Worm (Caenorhabditis elegans) whole organism, L1 larva: ENCODE measurements around the gene cup-5.

Source experiments
- C16A3.4 ChIP-seq: fragments of 150-350 bp; optimal IDR thresholded peaks from 2 replicates; lab custom pipeline; 2014; ENCODE audit warnings: missing biosample characterization, missing genetic modification characterization
- C34B4.2 ChIP-seq: sonication (generic microtip); optimal IDR thresholded peaks from 2 replicates; lab custom pipeline; 2017; ENCODE audit warnings: mild to moderate bottlenecking, missing genetic modification characterization, missing compliant biosample characterization
- aha-1 ChIP-seq: fragments of 150-350 bp; optimal IDR thresholded peaks from 2 replicates; lab custom pipeline; 2014; ENCODE audit warnings: missing biosample characterization, missing genetic modification characterization
- blmp-1 ChIP-seq: fragments of 150-350 bp; optimal IDR thresholded peaks from 2 replicates; lab custom pipeline; 2014; ENCODE audit warnings: missing biosample characterization, missing genetic modification characterization
- ceh-63 ChIP-seq: fragments of 200-800 bp; sonication (Bioruptor generic); optimal IDR thresholded peaks from 2 replicates; lab custom pipeline; 2018; ENCODE audit warnings: mild to moderate bottlenecking, missing genetic modification characterization, missing compliant biosample characterization
- ceh-8 ChIP-seq: fragments of 200-800 bp; sonication (Bioruptor generic); optimal IDR thresholded peaks from 2 replicates; lab custom pipeline; 2018; ENCODE audit warnings: mild to moderate bottlenecking, missing genetic modification characterization, moderate library complexity, missing compliant biosample characterization
- ceh-82 ChIP-seq, 3 experiments: fragments of 150-350 bp in 1 of 3; sonication (generic microtip) in 2 of 3; optimal IDR thresholded peaks; 2 replicates each; lab custom pipeline; 2014 to 2017; ENCODE audit warnings: missing biosample characterization in 3 of 3, missing genetic modification characterization in 3 of 3
- ceh-90 ChIP-seq: sonication (generic microtip); optimal IDR thresholded peaks from 2 replicates; lab custom pipeline; 2016; ENCODE audit warnings: missing genetic modification characterization, missing compliant biosample characterization
- dsc-1 ChIP-seq: sonication (generic microtip); optimal IDR thresholded peaks from 2 replicates; lab custom pipeline; 2016; ENCODE audit warnings: mild to moderate bottlenecking, missing genetic modification characterization, missing compliant biosample characterization
- efl-3 ChIP-seq: fragments of 200-800 bp; sonication (Bioruptor generic); optimal IDR thresholded peaks from 2 replicates; lab custom pipeline; 2018; ENCODE audit warnings: mild to moderate bottlenecking, missing genetic modification characterization, missing compliant biosample characterization
- egl-13 ChIP-seq: sonication (generic microtip); optimal IDR thresholded peaks from 2 replicates; lab custom pipeline; 2016; ENCODE audit warnings: missing genotype, missing genetic modification reagents, missing genetic modification characterization, missing compliant biosample characterization
- egl-27 ChIP-seq, 2 experiments: fragments of 150-350 bp in 1 of 2; sonication (generic microtip); optimal IDR thresholded peaks; 3 replicates each; lab custom pipeline; 2017 to 2018; ENCODE audit warnings: missing biosample characterization in 2 of 2, missing genetic modification characterization in 2 of 2, missing genetic modification reagents in 2 of 2
- elt-2 ChIP-seq: sonication (generic microtip); optimal IDR thresholded peaks from 2 replicates; lab custom pipeline; 2016; ENCODE audit warnings: missing genetic modification characterization, mild to moderate bottlenecking, inconsistent platforms, missing compliant biosample characterization, missing genetic modification reagents
- elt-3 ChIP-seq, 6 experiments: fragments of 150-350 bp in 1 of 6; sonication (generic microtip); optimal IDR thresholded peaks; 2 replicates each; lab custom pipeline; 2017 to 2018; ENCODE audit warnings: missing biosample characterization in 6 of 6, missing genetic modification characterization in 6 of 6, inconsistent platforms in 1 of 6
- fkh-4 ChIP-seq: sonication (generic microtip); optimal IDR thresholded peaks from 2 replicates; lab custom pipeline; 2016; ENCODE audit warnings: missing compliant biosample characterization, missing genetic modification characterization, borderline replicate concordance
- fkh-8 ChIP-seq: sonication (generic microtip); optimal IDR thresholded peaks from 2 replicates; lab custom pipeline; 2016; ENCODE audit warnings: mild to moderate bottlenecking, missing genetic modification characterization, missing compliant biosample characterization
- fos-1 ChIP-seq: fragments of 150-350 bp; optimal IDR thresholded peaks from 2 replicates; lab custom pipeline; 2014; ENCODE audit warnings: missing biosample characterization, missing genetic modification characterization
- hlh-4 ChIP-seq: sonication (generic microtip); optimal IDR thresholded peaks from 2 replicates; lab custom pipeline; 2016; ENCODE audit warnings: mild to moderate bottlenecking, missing genetic modification characterization, missing compliant biosample characterization
- hpl-2 ChIP-seq: fragments of 150-350 bp; optimal IDR thresholded peaks from 2 replicates; lab custom pipeline; 2014; ENCODE audit warnings: missing biosample characterization, missing genetic modification reagents, missing genetic modification characterization
- irx-1 ChIP-seq: sonication (generic microtip); optimal IDR thresholded peaks from 2 replicates; lab custom pipeline; 2016; ENCODE audit warnings: missing genetic modification characterization, missing compliant biosample characterization
- isw-1 ChIP-seq: fragments of 200-800 bp; sonication (Bioruptor generic); IDR thresholded peaks from 2 replicates; pipeline ENCODE4 v1.3.6; 2022; ENCODE audit warnings: missing genetic modification characterization, missing compliant biosample characterization
- jun-1 ChIP-seq: fragments of 150-350 bp; optimal IDR thresholded peaks from 2 replicates; lab custom pipeline; 2014; ENCODE audit warnings: missing biosample characterization, missing genetic modification reagents, missing genetic modification characterization
- lin-14 ChIP-seq: fragments of 200-800 bp; sonication (Bioruptor generic); optimal IDR thresholded peaks from 2 replicates; lab custom pipeline; 2018; ENCODE audit warnings: mild to moderate bottlenecking, missing genetic modification characterization, moderate library complexity, missing compliant biosample characterization
- lin-15B ChIP-seq: fragments of 150-350 bp; sonication (generic microtip); optimal IDR thresholded peaks from 3 replicates; lab custom pipeline; 2014; ENCODE audit warnings: missing biosample characterization, missing genetic modification characterization
- lin-35 ChIP-seq, 2 experiments: fragments of 150-350 bp; optimal IDR thresholded peaks; 2 replicates each; lab custom pipeline; 2014; ENCODE audit warnings: missing biosample characterization in 2 of 2, missing genetic modification characterization in 2 of 2, missing genetic modification reagents in 2 of 2
- lsy-2 ChIP-seq, 2 experiments: fragments of 150-350 bp; optimal IDR thresholded peaks; 2 replicates each; lab custom pipeline; 2014; ENCODE audit warnings: missing biosample characterization in 2 of 2, missing genetic modification characterization in 2 of 2
- mab-9 ChIP-seq: fragments of 200-800 bp; sonication (Bioruptor generic); IDR thresholded peaks from 2 replicates; pipeline ENCODE4 v1.3.6; 2022; ENCODE audit warnings: missing genetic modification reagents, missing genetic modification characterization, missing compliant biosample characterization
- mdl-1 ChIP-seq, 2 experiments: fragments of 150-350 bp; optimal IDR thresholded peaks; 2 replicates each; lab custom pipeline; 2014 to 2017; ENCODE audit warnings: missing biosample characterization in 2 of 2, missing genetic modification characterization in 2 of 2, inconsistent platforms in 1 of 2
- mef-2 ChIP-seq: fragments of 150-350 bp; optimal IDR thresholded peaks from 2 replicates; lab custom pipeline; 2014; ENCODE audit warnings: missing biosample characterization, missing genetic modification characterization
- mep-1 ChIP-seq: fragments of 150-350 bp; optimal IDR thresholded peaks from 2 replicates; lab custom pipeline; 2014; ENCODE audit warnings: missing biosample characterization, missing genetic modification characterization
- nhr-20 ChIP-seq: sonication (generic microtip); optimal IDR thresholded peaks from 2 replicates; lab custom pipeline; 2016; ENCODE audit warnings: mild to moderate bottlenecking, missing genetic modification characterization, missing compliant biosample characterization
- nhr-237 ChIP-seq: fragments of 150-350 bp; optimal IDR thresholded peaks from 2 replicates; lab custom pipeline; 2014; ENCODE audit warnings: missing biosample characterization, missing genetic modification characterization
- nhr-77 ChIP-seq: fragments of 150-350 bp; optimal IDR thresholded peaks from 2 replicates; lab custom pipeline; 2014; ENCODE audit warnings: missing biosample characterization, missing genetic modification characterization
- nhr-84 ChIP-seq: sonication (generic microtip); optimal IDR thresholded peaks from 2 replicates; lab custom pipeline; 2017; ENCODE audit warnings: missing biosample characterization, missing genetic modification characterization
- nhr-85 ChIP-seq: sonication (generic microtip); peaks from one replicate; lab custom pipeline; 2016; ENCODE audit warnings: missing genetic modification characterization, inconsistent platforms, missing compliant biosample characterization
- pag-3 ChIP-seq: sonication (generic microtip); optimal IDR thresholded peaks from 2 replicates; lab custom pipeline; 2017; ENCODE audit warnings: missing genetic modification characterization, mild to moderate bottlenecking, missing compliant biosample characterization, antibody characterized with exemption, borderline replicate concordance; ENCODE audit not compliant: insufficient read depth
- pax-3 ChIP-seq: fragments of 200-800 bp; sonication (Bioruptor generic); optimal IDR thresholded peaks from 2 replicates; lab custom pipeline; 2018; ENCODE audit warnings: mild to moderate bottlenecking, missing genetic modification characterization, moderate library complexity, missing compliant biosample characterization
- rnt-1 ChIP-seq: sonication (generic microtip); optimal IDR thresholded peaks from 2 replicates; lab custom pipeline; 2016; ENCODE audit warnings: mild to moderate bottlenecking, missing genetic modification characterization, moderate library complexity, missing compliant biosample characterization
- snpc-4 ChIP-seq: fragments of 150-350 bp; optimal IDR thresholded peaks from 2 replicates; lab custom pipeline; 2014; ENCODE audit warnings: missing biosample characterization, missing genetic modification characterization
- snu-23 ChIP-seq: sonication (generic microtip); optimal IDR thresholded peaks from 2 replicates; lab custom pipeline; 2016; ENCODE audit warnings: missing genetic modification characterization, missing compliant biosample characterization
- sox-4 ChIP-seq: sonication (generic microtip); optimal IDR thresholded peaks from 2 replicates; lab custom pipeline; 2016; ENCODE audit warnings: missing genetic modification characterization, missing compliant biosample characterization
- unc-30 ChIP-seq: sonication (generic microtip); optimal IDR thresholded peaks from 2 replicates; lab custom pipeline; 2017; ENCODE audit warnings: missing biosample characterization, missing genetic modification characterization
- unc-62 ChIP-seq: fragments of 150-350 bp; optimal IDR thresholded peaks from 2 replicates; lab custom pipeline; 2014; ENCODE audit warnings: missing biosample characterization, missing genetic modification reagents, missing genetic modification characterization
- unc-86 ChIP-seq: sonication (generic microtip); optimal IDR thresholded peaks from 2 replicates; lab custom pipeline; 2016; ENCODE audit warnings: missing genetic modification characterization, missing compliant biosample characterization
- vab-15 ChIP-seq: sonication (generic microtip); optimal IDR thresholded peaks from 2 replicates; lab custom pipeline; 2017; ENCODE audit warnings: missing genotype, mild to moderate bottlenecking, missing genetic modification characterization, missing compliant biosample characterization
- xbp-1 ChIP-seq: sonication (generic microtip); optimal IDR thresholded peaks from 2 replicates; lab custom pipeline; 2016; ENCODE audit warnings: missing genetic modification characterization, missing compliant biosample characterization
- zag-1 ChIP-seq: fragments of 150-350 bp; optimal IDR thresholded peaks from 2 replicates; lab custom pipeline; 2014; ENCODE audit warnings: missing biosample characterization, missing genetic modification characterization
- zip-4 ChIP-seq: fragments of 200-800 bp; sonication (Bioruptor generic); optimal IDR thresholded peaks from 2 replicates; lab custom pipeline; 2018; ENCODE audit warnings: mild to moderate bottlenecking, missing genetic modification characterization, moderate library complexity, missing compliant biosample characterization
- ztf-11 ChIP-seq, 2 experiments: sonication (generic microtip); optimal IDR thresholded peaks; 2 replicates each; lab custom pipeline; 2016 to 2017; ENCODE audit warnings: missing genetic modification characterization in 2 of 2, missing biosample characterization in 1 of 2, missing compliant biosample characterization in 1 of 2
- ztf-4 ChIP-seq: fragments of 150-350 bp; optimal IDR thresholded peaks from 2 replicates; lab custom pipeline; 2014; ENCODE audit warnings: missing biosample characterization, missing genetic modification characterization

cup-5 gene

DNA sequence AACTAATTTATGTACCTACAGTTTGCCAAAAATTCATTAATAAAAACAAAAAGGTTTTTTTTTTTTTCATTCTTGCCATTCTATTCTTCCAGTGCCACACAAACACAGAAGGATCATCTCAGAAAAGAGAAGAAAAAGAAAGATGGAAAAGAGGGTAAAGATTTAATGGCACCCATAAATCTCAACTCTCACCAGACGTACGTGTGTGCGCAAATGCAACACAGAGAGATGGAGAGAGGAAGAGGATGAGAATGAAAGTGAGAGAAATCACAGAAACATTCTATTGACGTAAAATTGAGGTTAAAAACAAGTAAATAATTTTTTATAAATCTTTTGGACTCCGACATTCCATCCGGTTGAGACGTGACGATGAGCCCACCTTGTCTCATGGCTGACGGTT, 39.8 kb upstream of the cup-5 start (continued):
- TF ChIP-seq mep-1, result peak; percentile 35
- TF ChIP-seq ceh-63, result no peak
- TF ChIP-seq pax-3 (tag; lab: Kevin White, UChicago), result no peak
- no peak for TF ChIP-seq mab-9
- TF ChIP-seq ztf-11 (tag; optimal IDR thresholded peaks at IDR 0.05; lab: Kevin White, UChicago), result no peak
- no peak for TF ChIP-seq mef-2 (tag; lab: Kevin White, UChicago)
- TF ChIP-seq snpc-4, result no peak
- no peak for TF ChIP-seq mdl-1 (tag; optimal IDR thresholded peaks at IDR 0.05; lab: Kevin White, UChicago)
- TF ChIP-seq unc-30 (tag; lab: Kevin White, UChicago), result no peak
- peak; percentile 64 for TF ChIP-seq lin-14 (GFP tag; lab: Kevin White, UChicago)
- no peak for TF ChIP-seq ceh-90 (tag; lab: Kevin White, UChicago)
- no peak for TF ChIP-seq irx-1
- no peak for TF ChIP-seq elt-2 (tag; lab: Kevin White, UChicago)
- no peak for TF ChIP-seq xbp-1 (tag; lab: Kevin White, UChicago)
- TF ChIP-seq C34B4.2 (tag; lab: Kevin White, UChicago), result no peak
- no peak for TF ChIP-seq fos-1 (tag; lab: Kevin White, UChicago)
- TF ChIP-seq snu-23 (GFP tag; lab: Kevin White, UChicago), result peak; percentile 24
- no peak for TF ChIP-seq efl-3
- no peak for TF ChIP-seq sox-4
- no peak for TF ChIP-seq isw-1 (GFP tag; lab: Robert Waterston, UW)
- TF ChIP-seq pag-3 (tag; lab: Kevin White, UChicago), result peak; percentile 83
- TF ChIP-seq zip-4, result no peak
- TF ChIP-seq jun-1 (tag; lab: Kevin White, UChicago), result no peak
- no peak for TF ChIP-seq ztf-4 (tag; lab: Kevin White, UChicago)
- no peak for TF ChIP-seq lin-35 (GFP tag; optimal IDR thresholded peaks at IDR 0.05; lab: Kevin White, UChicago)
- no peak for TF ChIP-seq nhr-84 (tag; lab: Kevin White, UChicago)
- TF ChIP-seq unc-62 (GFP tag; lab: Kevin White, UChicago), result no peak
- TF ChIP-seq nhr-237, result no peak
- no peak for TF ChIP-seq fkh-4 (tag; lab: Kevin White, UChicago)
- no peak for TF ChIP-seq elt-3 (tag; optimal IDR thresholded peaks at IDR 0.05; lab: Kevin White, UChicago)
- no peak for TF ChIP-seq unc-86 (tag; lab: Kevin White, UChicago)
- peak; percentile 14 for TF ChIP-seq nhr-20
- TF ChIP-seq vab-15, result no peak
- no peak for TF ChIP-seq egl-27 (tag; optimal IDR thresholded peaks at IDR 0.05; lab: Kevin White, UChicago)
- TF ChIP-seq lsy-2 (tag; optimal IDR thresholded peaks at IDR 0.05; lab: Kevin White, UChicago), result peak; percentile 42 to 45
- no peak for TF ChIP-seq ceh-8 (GFP tag; lab: Kevin White, UChicago)
- TF ChIP-seq nhr-85 (tag; lab: Kevin White, UChicago), result peak; percentile 76
- no peak for TF ChIP-seq hpl-2 (GFP tag; lab: Kevin White, UChicago)
- TF ChIP-seq ceh-82 (tag; optimal IDR thresholded peaks at IDR 0.05; lab: Kevin White, UChicago), result no peak
- no peak for TF ChIP-seq zag-1 (tag; lab: Kevin White, UChicago)
- TF ChIP-seq egl-13 (tag; lab: Kevin White, UChicago), result no peak
- TF ChIP-seq C16A3.4, result peak; percentile 27
- TF ChIP-seq aha-1 (tag; lab: Kevin White, UChicago), result no peak
- TF ChIP-seq rnt-1 (tag; lab: Kevin White, UChicago), result peak; percentile 50
- TF ChIP-seq nhr-77 (tag; lab: Kevin White, UChicago), result no peak
- TF ChIP-seq dsc-1 (tag; lab: Kevin White, UChicago), result peak; percentile 16
- TF ChIP-seq lin-15B (tag; lab: Kevin White, UChicago), result no peak
- no peak for TF ChIP-seq fkh-8
- TF ChIP-seq hlh-4 (tag; lab: Kevin White, UChicago), result no peak
- TF ChIP-seq blmp-1 (tag; lab: Kevin White, UChicago), result peak; percentile 88
- TF ChIP-seq, all 84 proteins: peak for 14
